Worm (Caenorhabditis elegans) whole organism, L3 larva: Measurements from ENCODE around the gene C26F1.1.

ENCODE experiments used
- aly-2 ChIP-seq: fragments of 150-350 bp; optimal IDR thresholded peaks from 2 replicates; lab custom pipeline; 2014; ENCODE audit warnings: missing biosample characterization, missing genetic modification characterization
- ama-1 ChIP-seq: fragments of 150-350 bp; optimal IDR thresholded peaks from 2 replicates; lab custom pipeline; 2018
- ceh-16 ChIP-seq: sonication (generic microtip); optimal IDR thresholded peaks from 2 replicates; lab custom pipeline; 2017; ENCODE audit warnings: missing biosample characterization, missing genetic modification characterization
- ceh-28 ChIP-seq: fragments of 150-350 bp; optimal IDR thresholded peaks from 2 replicates; lab custom pipeline; 2014; ENCODE audit warnings: missing biosample characterization, missing genetic modification reagents, missing genetic modification characterization
- ceh-82 ChIP-seq: fragments of 150-350 bp; optimal IDR thresholded peaks from 2 replicates; lab custom pipeline; 2014; ENCODE audit warnings: missing biosample characterization, missing genetic modification characterization
- ceh-9 ChIP-seq: sonication (generic microtip); optimal IDR thresholded peaks from 2 replicates; lab custom pipeline; 2018; ENCODE audit warnings: missing biosample characterization, missing genetic modification characterization
- daf-12 ChIP-seq: fragments of 150-350 bp; optimal IDR thresholded peaks from 2 replicates; lab custom pipeline; 2014; ENCODE audit warnings: missing biosample characterization, missing genetic modification reagents, missing genetic modification characterization
- egl-27 ChIP-seq: sonication (generic microtip); optimal IDR thresholded peaks from 4 replicates; lab custom pipeline; 2017; ENCODE audit warnings: missing biosample characterization, missing genetic modification reagents, missing genetic modification characterization
- egl-5 ChIP-seq: fragments of 150-350 bp; optimal IDR thresholded peaks from 2 replicates; lab custom pipeline; 2017; ENCODE audit warnings: missing biosample characterization, missing genetic modification reagents, missing genetic modification characterization, inconsistent platforms
- elt-1 ChIP-seq: fragments of 150-350 bp; optimal IDR thresholded peaks from 2 replicates; lab custom pipeline; 2014; ENCODE audit warnings: missing biosample characterization, missing genetic modification characterization
- elt-2 ChIP-seq: sonication (generic microtip); optimal IDR thresholded peaks from 2 replicates; lab custom pipeline; 2016; ENCODE audit warnings: missing genetic modification reagents, mild to moderate bottlenecking, missing genetic modification characterization, missing compliant biosample characterization
- elt-3 ChIP-seq, 3 experiments: fragments of 150-350 bp in 1 of 3; sonication (generic microtip) in 2 of 3; optimal IDR thresholded peaks; 2 replicates in 2 of 3; 4 replicates in 1 of 3; lab custom pipeline; 2014 to 2017; ENCODE audit warnings: missing biosample characterization in 3 of 3, missing genetic modification characterization in 3 of 3
- eor-1 ChIP-seq, 2 experiments: fragments of 150-350 bp; optimal IDR thresholded peaks; 2 replicates each; lab custom pipeline; 2014 to 2018; ENCODE audit warnings: missing biosample characterization in 2 of 2, missing genetic modification characterization in 2 of 2
- fkh-10 ChIP-seq: sonication (generic microtip); optimal IDR thresholded peaks from 2 replicates; lab custom pipeline; 2017; ENCODE audit warnings: missing biosample characterization, missing genetic modification reagents, missing genetic modification characterization
- fkh-2 ChIP-seq: fragments of 150-350 bp; optimal IDR thresholded peaks from 2 replicates; lab custom pipeline; 2014; ENCODE audit warnings: missing biosample characterization, missing genetic modification reagents, missing genetic modification characterization
- hmg-11 ChIP-seq: sonication (generic microtip); optimal IDR thresholded peaks from 2 replicates; lab custom pipeline; 2016; ENCODE audit warnings: missing genetic modification characterization, missing compliant biosample characterization
- jun-1 ChIP-seq: fragments of 150-350 bp; optimal IDR thresholded peaks from 2 replicates; lab custom pipeline; 2014; ENCODE audit warnings: missing biosample characterization, missing genetic modification reagents, missing genetic modification characterization
- lin-15B ChIP-seq: fragments of 150-350 bp; optimal IDR thresholded peaks from 2 replicates; lab custom pipeline; 2014; ENCODE audit warnings: missing biosample characterization, missing genetic modification characterization
- lin-39 ChIP-seq: fragments of 150-350 bp; optimal IDR thresholded peaks from 2 replicates; lab custom pipeline; 2018; ENCODE audit warnings: missing biosample characterization, missing genetic modification reagents, missing genetic modification characterization
- lsy-12 ChIP-seq: sonication (generic microtip); optimal IDR thresholded peaks from 2 replicates; lab custom pipeline; 2016; ENCODE audit warnings: mild to moderate bottlenecking, missing genetic modification characterization, missing compliant biosample characterization
- mdl-1 ChIP-seq: fragments of 150-350 bp; optimal IDR thresholded peaks from 2 replicates; lab custom pipeline; 2014; ENCODE audit warnings: missing biosample characterization, missing genetic modification characterization
- mml-1 ChIP-seq: fragments of 150-350 bp; sonication (generic microtip); optimal IDR thresholded peaks from 3 replicates; lab custom pipeline; 2014; ENCODE audit warnings: missing biosample characterization, missing genetic modification characterization
- nfya-1 ChIP-seq: sonication (generic microtip); optimal IDR thresholded peaks from 2 replicates; lab custom pipeline; 2017; ENCODE audit warnings: missing genetic modification characterization, mild to moderate bottlenecking, missing compliant biosample characterization, antibody characterized with exemption, moderate library complexity; ENCODE audit not compliant: insufficient read depth
- nhr-11 ChIP-seq: fragments of 150-350 bp; optimal IDR thresholded peaks from 2 replicates; lab custom pipeline; 2014; ENCODE audit warnings: missing biosample characterization, missing genetic modification characterization
- nhr-23 ChIP-seq: fragments of 150-350 bp; optimal IDR thresholded peaks from 2 replicates; lab custom pipeline; 2014; ENCODE audit warnings: missing biosample characterization, missing genetic modification reagents, missing genetic modification characterization
- nhr-237 ChIP-seq: fragments of 150-350 bp; optimal IDR thresholded peaks from 2 replicates; lab custom pipeline; 2014; ENCODE audit warnings: missing biosample characterization, missing genetic modification characterization
- nhr-25 ChIP-seq: sonication (generic microtip); optimal IDR thresholded peaks from 2 replicates; lab custom pipeline; 2017; ENCODE audit warnings: missing biosample characterization, missing genetic modification characterization
- nhr-28 ChIP-seq: fragments of 150-350 bp; optimal IDR thresholded peaks from 2 replicates; lab custom pipeline; 2014; ENCODE audit warnings: missing biosample characterization, missing genetic modification characterization
- nhr-43 ChIP-seq: sonication (generic microtip); optimal IDR thresholded peaks from 2 replicates; lab custom pipeline; 2016; ENCODE audit warnings: mild to moderate bottlenecking, missing genetic modification characterization, missing compliant biosample characterization; ENCODE audit not compliant: poor library complexity, severe bottlenecking
- nhr-67 ChIP-seq: fragments of 150-350 bp; optimal IDR thresholded peaks from 2 replicates; lab custom pipeline; 2014; ENCODE audit warnings: missing biosample characterization, missing genetic modification characterization
- nhr-76 ChIP-seq: fragments of 150-350 bp; sonication (generic microtip); optimal IDR thresholded peaks from 5 replicates; lab custom pipeline; 2014; ENCODE audit warnings: missing biosample characterization, missing genetic modification characterization
- nhr-77 ChIP-seq: fragments of 150-350 bp; optimal IDR thresholded peaks from 2 replicates; lab custom pipeline; 2014; ENCODE audit warnings: missing biosample characterization, missing genetic modification characterization
- pha-4 ChIP-seq: fragments of 150-350 bp; optimal IDR thresholded peaks from 2 replicates; lab custom pipeline; 2014; ENCODE audit warnings: missing biosample characterization, missing genetic modification reagents, missing genetic modification characterization
- pqm-1 ChIP-seq: fragments of 150-350 bp; optimal IDR thresholded peaks from 2 replicates; lab custom pipeline; 2017; ENCODE audit warnings: missing biosample characterization, missing genetic modification characterization, inconsistent platforms
- sea-2 ChIP-seq: fragments of 150-350 bp; sonication (generic microtip); optimal IDR thresholded peaks from 4 replicates; lab custom pipeline; 2014; ENCODE audit warnings: missing biosample characterization, missing genetic modification reagents, missing genetic modification characterization
- skn-1 ChIP-seq: fragments of 150-350 bp; optimal IDR thresholded peaks from 2 replicates; lab custom pipeline; 2014; ENCODE audit warnings: missing biosample characterization, missing genetic modification characterization
- snpc-4 ChIP-seq: fragments of 150-350 bp; optimal IDR thresholded peaks from 2 replicates; lab custom pipeline; 2014; ENCODE audit warnings: missing biosample characterization, missing genetic modification characterization
- tbx-2 ChIP-seq: sonication (generic microtip); optimal IDR thresholded peaks from 2 replicates; lab custom pipeline; 2016; ENCODE audit warnings: mild to moderate bottlenecking, missing genetic modification characterization, missing compliant biosample characterization
- unc-39 ChIP-seq: sonication (generic microtip); optimal IDR thresholded peaks from 4 replicates; lab custom pipeline; 2017; ENCODE audit warnings: missing biosample characterization, missing genetic modification characterization
- zag-1 ChIP-seq: fragments of 150-350 bp; optimal IDR thresholded peaks from 2 replicates; lab custom pipeline; 2014; ENCODE audit warnings: missing biosample characterization, missing genetic modification characterization

C26F1.1 gene

ce11 chrV:7786639-7787038, 1.4 kb downstream of the C26F1.1 start:
- TF ChIP-seq elt-2 (tag; lab: Kevin White, UChicago) (peak; percentile 94), pqm-1 (tag; lab: Kevin White, UChicago) (peak; percentile 77), nhr-25 (tag; lab: Kevin White, UChicago) (no peak)

- TF ChIP-seq nhr-77 (tag; lab: Kevin White, UChicago) (no peak), ceh-28 (tag; lab: Kevin White, UChicago) (no peak), lin-15B (tag; lab: Kevin White, UChicago) (no peak), nhr-43 (no peak), fkh-10 (GFP tag; lab: Kevin White, UChicago) (no peak), elt-3 (tag; optimal IDR thresholded peaks at IDR 0.05; lab: Kevin White, UChicago) (no peak), pqm-1 (tag; lab: Kevin White, UChicago) (no peak), skn-1 (tag; lab: Kevin White, UChicago) (no peak), nhr-28 (tag; lab: Kevin White, UChicago) (no peak), nhr-23 (tag; lab: Kevin White, UChicago) (no peak), egl-27 (tag; lab: Kevin White, UChicago) (no peak), pha-4 (tag; lab: Kevin White, UChicago) (no peak), nfya-1 (tag; lab: Kevin White, UChicago) (no peak)
- TF ChIP-seq, all 47 proteins: peak for 0
Measured at ce11 chrV:7793067-7793466, 7.8 kb downstream of the C26F1.1 start, which contains the start of gene flp-21. TSS of gene flp-21 (plus strand) at chrV:7793367.

ce11 chrV:7798079-7798478, 12.9 kb downstream of the C26F1.1 start, which contains the start of gene ZK742.7:
TSS of gene ZK742.7 (plus strand) at chrV:7798379.
- TF ChIP-seq nhr-77 (tag; lab: Kevin White, UChicago) (no peak), fkh-10 (GFP tag; lab: Kevin White, UChicago) (peak; percentile 15)

ce11 chrV:7803563-7803962, 18.3 kb downstream of the C26F1.1 start:
- no peak for TF ChIP-seq nhr-76
- TF ChIP-seq fkh-10 (GFP tag; lab: Kevin White, UChicago) = no peak
- TF ChIP-seq elt-2 (tag; lab: Kevin White, UChicago) = no peak
- no peak for TF ChIP-seq fkh-2 (tag; lab: Kevin White, UChicago)
- TF ChIP-seq snpc-4 (tag; lab: Kevin White, UChicago) = no peak
- TF ChIP-seq mdl-1 (tag; lab: Kevin White, UChicago) = no peak

- TF ChIP-seq lin-15B (tag; lab: Kevin White, UChicago) (peak; percentile 82), snpc-4 (tag; lab: Kevin White, UChicago) (peak; percentile 30), pqm-1 (tag; lab: Kevin White, UChicago) (no peak), tbx-2 (tag; lab: Kevin White, UChicago) (no peak), ceh-16 (no peak), ceh-28 (tag; lab: Kevin White, UChicago) (peak; percentile 56), egl-27 (tag; lab: Kevin White, UChicago) (no peak), jun-1 (tag; lab: Kevin White, UChicago) (peak; percentile 18), daf-12 (tag; lab: Kevin White, UChicago) (no peak), lin-39 (tag; lab: Kevin White, UChicago) (peak; percentile 87), nhr-11 (tag; lab: Kevin White, UChicago) (no peak), nfya-1 (tag; lab: Kevin White, UChicago) (peak; percentile 64), fkh-2 (tag; lab: Kevin White, UChicago) (no peak), nhr-43 (no peak), ama-1 (lab: Kevin White, UChicago) (peak; percentile 29), nhr-67 (tag; lab: Kevin White, UChicago) (no peak), mdl-1 (tag; lab: Kevin White, UChicago) (no peak), pha-4 (tag; lab: Kevin White, UChicago) (peak; percentile 87), fkh-10 (GFP tag; lab: Kevin White, UChicago) (peak; percentile 42), mml-1 (tag; lab: Kevin White, UChicago) (no peak), skn-1 (tag; lab: Kevin White, UChicago) (no peak), ceh-9 (no peak), aly-2 (no peak), unc-39 (tag; lab: Kevin White, UChicago) (no peak), nhr-25 (tag; lab: Kevin White, UChicago) (peak; percentile 56), hmg-11 (tag; lab: Kevin White, UChicago) (no peak), zag-1 (tag; lab: Kevin White, UChicago) (no peak), eor-1 (tag; optimal IDR thresholded peaks at IDR 0.05; lab: Kevin White, UChicago) (no peak), ceh-82 (tag; lab: Kevin White, UChicago) (no peak), elt-3 (tag; optimal IDR thresholded peaks at IDR 0.05; lab: Kevin White, UChicago) (no peak), nhr-77 (tag; lab: Kevin White, UChicago) (no peak), egl-5 (no peak), nhr-237 (no peak), sea-2 (GFP tag; lab: Kevin White, UChicago) (no peak), nhr-23 (tag; lab: Kevin White, UChicago) (peak; percentile 25), lsy-12 (no peak), elt-1 (tag; lab: Kevin White, UChicago) (no peak)
Measured at ce11 chrV:7804064-7804800, 19.0 kb downstream of the C26F1.1 start, which contains the start of gene uvs-1. TSS of gene uvs-1 (minus strand) at chrV:7804208.
